Worm (Caenorhabditis elegans) whole organism, L4 larva: Measurements from ENCODE around the gene kin-20.
"Not testable (repeated sequence)": the region's sequence is repeated elsewhere in the genome, so short reads cannot be mapped to it uniquely, and the experiment has no call there.

ENCODE experiments used
- dpl-1 ChIP-seq: fragments of 150-350 bp; optimal IDR thresholded peaks from 2 replicates; lab custom pipeline; 2014; ENCODE audit warnings: missing biosample characterization, missing genetic modification reagents, missing genetic modification characterization
- lin-15B ChIP-seq: fragments of 150-350 bp; sonication (generic microtip); optimal IDR thresholded peaks from 3 replicates; lab custom pipeline; 2014; ENCODE audit warnings: missing biosample characterization, missing genetic modification characterization

ce11 chrX:15319762-15320161 lies 42.2 kb upstream of the kin-20 start:
- TF ChIP-seq lin-15B; dpl-1 (GFP tag; lab: Kevin White, UChicago): not testable (repeated sequence)
